Fruit fly (Drosophila melanogaster) whole organism, pupa: ENCODE data around the gene Hsp26.
A peak's percentile ranks its signal among the peaks of the same experiment; 100 is the strongest.

Experiments used
- CG10348 ChIP-seq: fragments of 200-800 bp; sonication (Bioruptor generic); IDR thresholded peaks from 2 replicates; pipeline ENCODE4 v1.3.6; 2022; ENCODE audit warnings: missing biosample characterization, missing genetic modification characterization
- CG12605 ChIP-seq: fragments of 200-800 bp; sonication (Bioruptor generic); IDR thresholded peaks from 2 replicates; pipeline ENCODE4 v1.3.6; 2022; ENCODE audit warnings: missing biosample characterization, missing genetic modification characterization
- CG13204 ChIP-seq: fragments of 200-800 bp; sonication (Bioruptor generic); optimal IDR thresholded peaks from 2 replicates; lab custom pipeline; 2018; ENCODE audit warnings: missing biosample characterization, mild to moderate bottlenecking, missing genetic modification characterization, moderate library complexity
- CG14655 ChIP-seq: fragments of 200-800 bp; sonication (Bioruptor generic); optimal IDR thresholded peaks from 3 replicates; lab custom pipeline; 2017; ENCODE audit warnings: mild to moderate bottlenecking, missing biosample characterization, missing genetic modification reagents, missing genetic modification characterization
- CG15710 ChIP-seq: fragments of 200-800 bp; sonication (Bioruptor generic); optimal IDR thresholded peaks from 2 replicates; lab custom pipeline; 2018; ENCODE audit warnings: missing biosample characterization, mild to moderate bottlenecking, missing genetic modification characterization, moderate library complexity
- CG17806 ChIP-seq: fragments of 200-800 bp; sonication (Bioruptor generic); optimal IDR thresholded peaks from 2 replicates; lab custom pipeline; 2018; ENCODE audit warnings: missing biosample characterization, mild to moderate bottlenecking, missing genetic modification characterization, moderate library complexity
- CG32121 ChIP-seq: fragments of 200-800 bp; sonication (Bioruptor generic); IDR thresholded peaks from 2 replicates; pipeline ENCODE4 v1.3.6; 2022; ENCODE audit warnings: missing biosample characterization, missing genetic modification characterization
- CG34367 ChIP-seq: fragments of 200-800 bp; sonication (Bioruptor generic); optimal IDR thresholded peaks from 2 replicates; lab custom pipeline; 2018; ENCODE audit warnings: missing biosample characterization, mild to moderate bottlenecking, missing genetic modification characterization
- CG4496 ChIP-seq: fragments of 200-800 bp; sonication (Bioruptor generic); IDR thresholded peaks from 3 replicates; pipeline ENCODE4 v1.3.6; 2022; ENCODE audit warnings: missing biosample characterization, missing genetic modification characterization
- CG8159 ChIP-seq: fragments of 200-800 bp; sonication (Bioruptor generic); optimal IDR thresholded peaks from 3 replicates; lab custom pipeline; 2018; ENCODE audit warnings: missing biosample characterization, mild to moderate bottlenecking, missing genetic modification characterization, moderate library complexity
- CG8301 ChIP-seq: fragments of 200-800 bp; sonication (Bioruptor generic); optimal IDR thresholded peaks from 2 replicates; lab custom pipeline; 2018; ENCODE audit warnings: missing biosample characterization, mild to moderate bottlenecking, missing genetic modification characterization
- CG9948 ChIP-seq: fragments of 200-800 bp; sonication (Bioruptor generic); optimal IDR thresholded peaks from 2 replicates; lab custom pipeline; 2018; ENCODE audit warnings: missing biosample characterization, mild to moderate bottlenecking, missing genetic modification characterization, moderate library complexity
- D1 ChIP-seq: fragments of 200-800 bp; sonication (Bioruptor generic); optimal IDR thresholded peaks from 2 replicates; lab custom pipeline; 2018; ENCODE audit warnings: missing biosample characterization, mild to moderate bottlenecking, missing genetic modification characterization, moderate library complexity
- EcR ChIP-seq: fragments of 200-800 bp; sonication (Bioruptor generic); optimal IDR thresholded peaks from 3 replicates; lab custom pipeline; 2019; ENCODE audit warnings: missing biosample characterization, missing genetic modification characterization, mild to moderate bottlenecking, moderate library complexity, missing genetic modification reagents
- Ets98B ChIP-seq: fragments of 200-800 bp; sonication (Bioruptor generic); IDR thresholded peaks from 2 replicates; pipeline ENCODE4 v1.3.6; 2022; ENCODE audit warnings: missing biosample characterization, missing genetic modification characterization
- Pif1A ChIP-seq: fragments of 200-800 bp; sonication (Bioruptor generic); optimal IDR thresholded peaks from 3 replicates; lab custom pipeline; 2016; ENCODE audit warnings: missing biosample characterization, missing genetic modification characterization
- Pif1B ChIP-seq: fragments of 200-800 bp; sonication (Bioruptor generic); optimal IDR thresholded peaks from 3 replicates; lab custom pipeline; 2016; ENCODE audit warnings: missing biosample characterization, missing genetic modification characterization
- Snoo ChIP-seq: fragments of 200-800 bp; sonication (Bioruptor generic); optimal IDR thresholded peaks from 3 replicates; lab custom pipeline; 2017; ENCODE audit warnings: missing biosample characterization, mild to moderate bottlenecking, missing genetic modification characterization, inconsistent platforms
- fd96Ca ChIP-seq: fragments of 200-800 bp; sonication (Bioruptor generic); IDR thresholded peaks from 3 replicates; pipeline ENCODE4 v1.3.6; 2022; ENCODE audit warnings: missing biosample characterization, missing genetic modification characterization
- gl ChIP-seq: fragments of 200-800 bp; sonication (Bioruptor generic); optimal IDR thresholded peaks from 2 replicates; lab custom pipeline; 2018; ENCODE audit warnings: missing biosample characterization, mild to moderate bottlenecking, missing genetic modification characterization
- rn ChIP-seq: fragments of 200-800 bp; sonication (Bioruptor generic); IDR thresholded peaks from 2 replicates; pipeline ENCODE4 v1.3.6; 2022; ENCODE audit warnings: missing biosample characterization, missing genetic modification characterization

The Hsp26 gene

dm6 chr3L:9399855-9400254, 22.6 kb upstream of the Hsp26 start:
- TF ChIP-seq EcR (GFP tag; lab: Kevin White, UChicago) (peak; percentile 63), CG13204 (GFP tag; lab: Kevin White, UChicago) (no peak)

- TF ChIP-seq EcR (GFP tag; lab: Kevin White, UChicago) (peak; percentile 48), CG8159 (tag; lab: Kevin White, UChicago) (peak; percentile 68), Pif1B (no peak), Pif1A (GFP tag; lab: Kevin White, UChicago) (peak; percentile 28), CG34367 (tag; lab: Kevin White, UChicago) (peak; percentile 13), rn (GFP tag; lab: Robert Waterston, UW) (no peak)
These were observed 22.0 kb upstream of the Hsp26 start, which contains the start of gene CG4080 for dm6 chr3L:9399013-9399750. Gene CG4080 (minus strand): TSS chr3L:9399227.

DNA sequence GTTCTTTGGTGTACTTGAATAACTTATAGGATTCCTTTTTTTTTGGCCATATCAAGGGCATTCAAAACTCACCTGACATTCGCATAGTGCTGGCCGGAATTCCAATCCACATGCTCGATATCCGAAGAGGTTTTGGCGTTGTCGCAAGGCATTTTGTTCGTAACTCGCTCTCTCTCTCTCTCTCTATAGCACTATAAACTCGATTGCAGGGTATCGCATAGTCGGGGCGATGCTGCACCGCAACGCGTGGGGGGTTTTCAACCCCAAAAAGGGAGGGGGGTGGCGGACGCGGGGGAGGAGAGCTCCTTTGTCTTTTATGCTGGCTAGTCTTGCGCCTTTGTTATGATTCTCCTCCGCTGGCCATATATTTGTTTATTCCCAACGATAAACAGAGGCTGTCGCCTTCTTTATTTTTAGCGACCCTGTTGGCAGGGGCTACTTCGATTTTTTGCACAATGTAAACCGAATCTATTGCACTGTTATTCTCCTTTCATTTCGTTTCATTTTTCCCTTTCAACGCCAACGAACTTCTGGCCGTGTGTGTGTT, 21.3 kb upstream of the Hsp26 start:
- no peak for TF ChIP-seq CG13204 (GFP tag; lab: Kevin White, UChicago)
- no peak for TF ChIP-seq gl (tag; lab: Kevin White, UChicago)
- no peak for TF ChIP-seq CG14655 (GFP tag; lab: Kevin White, UChicago)
- no peak for TF ChIP-seq rn (GFP tag; lab: Robert Waterston, UW)
- peak; percentile 29 for TF ChIP-seq Snoo (tag; lab: Kevin White, UChicago)
- no peak for TF ChIP-seq CG34367 (tag; lab: Kevin White, UChicago)
- no peak for TF ChIP-seq CG10348 (GFP tag; lab: Robert Waterston, UW)
- peak; percentile 86 for TF ChIP-seq EcR (GFP tag; lab: Kevin White, UChicago)
- no peak for TF ChIP-seq Pif1A (GFP tag; lab: Kevin White, UChicago)
- no peak for TF ChIP-seq Pif1B
- peak; percentile 50; the same call in 1 of the 3 replicates for TF ChIP-seq CG4496 (GFP tag; lab: Robert Waterston, UW)
- TF ChIP-seq CG32121 (GFP tag; lab: Robert Waterston, UW) = peak; percentile 35; the same call in 1 of the 2 replicates
- no peak; the same call in 2 of the 3 replicates for TF ChIP-seq fd96Ca (GFP tag; lab: Robert Waterston, UW)
- TF ChIP-seq CG15710 (tag; lab: Kevin White, UChicago) = peak; percentile 9
- 0 out of 2 replicates have a peak, but pooled peaks have one; percentile 46 for TF ChIP-seq CG12605
- TF ChIP-seq CG8301 (tag; lab: Kevin White, UChicago) = no peak
- TF ChIP-seq Ets98B = 0 out of 2 replicates have a peak, but pooled peaks have one; percentile 46
- peak; percentile 1 for TF ChIP-seq CG17806 (tag; lab: Kevin White, UChicago)
- peak; percentile 20 for TF ChIP-seq CG8159 (tag; lab: Kevin White, UChicago)
- peak; percentile 17 for TF ChIP-seq CG9948 (tag; lab: Kevin White, UChicago)
- peak; percentile 3 for TF ChIP-seq D1 (tag; lab: Kevin White, UChicago)

- TF ChIP-seq CG13204 (GFP tag; lab: Kevin White, UChicago) = no peak
- TF ChIP-seq, all 21 proteins: peak for 0
These were observed 20.8 kb upstream of the Hsp26 start for dm6 chr3L:9398028-9398427.

- peak; percentile 22 for TF ChIP-seq CG14655 (GFP tag; lab: Kevin White, UChicago)
- peak; percentile 51; the same call in 1 of the 2 replicates for TF ChIP-seq CG32121 (GFP tag; lab: Robert Waterston, UW)
- no peak for TF ChIP-seq CG8301 (tag; lab: Kevin White, UChicago)
- TF ChIP-seq fd96Ca (GFP tag; lab: Robert Waterston, UW) = no peak
- no peak for TF ChIP-seq CG17806 (tag; lab: Kevin White, UChicago)
- TF ChIP-seq Pif1A (GFP tag; lab: Kevin White, UChicago) = peak; percentile 29
- TF ChIP-seq rn (GFP tag; lab: Robert Waterston, UW) = no peak
- no peak for TF ChIP-seq CG12605
- peak; percentile 12 for TF ChIP-seq Pif1B
- no peak for TF ChIP-seq CG34367 (tag; lab: Kevin White, UChicago)
- TF ChIP-seq D1 (tag; lab: Kevin White, UChicago) = no peak
- TF ChIP-seq CG9948 (tag; lab: Kevin White, UChicago) = no peak
- TF ChIP-seq Snoo (tag; lab: Kevin White, UChicago) = no peak
- peak; percentile 49 for TF ChIP-seq gl (tag; lab: Kevin White, UChicago)
- TF ChIP-seq CG10348 (GFP tag; lab: Robert Waterston, UW) = no peak
- no peak for TF ChIP-seq CG8159 (tag; lab: Kevin White, UChicago)
- no peak for TF ChIP-seq Ets98B
- TF ChIP-seq CG13204 (GFP tag; lab: Kevin White, UChicago) = no peak
- TF ChIP-seq CG4496 (GFP tag; lab: Robert Waterston, UW) = peak; percentile 54; the same call in 1 of the 3 replicates
- no peak for TF ChIP-seq CG15710 (tag; lab: Kevin White, UChicago)
- TF ChIP-seq EcR (GFP tag; lab: Kevin White, UChicago) = no peak
These were observed 19.9 kb upstream of the Hsp26 start for dm6 chr3L:9397156-9397555.

DNA sequence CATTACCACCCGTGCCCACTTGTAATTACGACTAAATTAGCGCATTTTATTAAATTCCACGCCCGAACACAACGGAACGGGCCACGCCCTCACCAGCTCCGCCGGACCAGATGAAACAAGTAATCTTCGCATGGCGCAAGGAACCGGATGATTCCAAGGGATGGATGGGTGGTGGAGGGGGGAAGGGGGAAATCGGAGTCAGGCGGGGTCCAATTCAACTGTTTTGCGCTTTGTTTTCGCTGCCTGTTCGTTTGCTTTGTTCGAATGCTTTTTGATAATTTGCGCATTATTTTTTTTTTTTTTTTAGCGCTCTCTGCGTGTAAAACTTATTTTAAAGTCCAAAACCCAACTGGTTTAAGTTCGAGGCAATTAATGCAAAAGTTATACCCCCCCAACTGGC, 19.5 kb upstream of the Hsp26 start:
- TF ChIP-seq gl (tag; lab: Kevin White, UChicago) (no peak), Ets98B (no peak), EcR (GFP tag; lab: Kevin White, UChicago) (peak; percentile 33), Pif1B (no peak), CG12605 (peak; percentile 30; the same call in 1 of the 2 replicates)
